Fruit fly (Drosophila melanogaster) whole organism, embryonic: ENCODE results near the gene pkaap.

Experiments used
- Blimp-1 ChIP-seq: fragments of 200-800 bp; sonication (Bioruptor generic); optimal IDR thresholded peaks from 3 replicates; lab custom pipeline; 2018; ENCODE audit warnings: missing biosample characterization, missing genetic modification characterization, mild to moderate bottlenecking, moderate library complexity, missing genetic modification reagents
- CG10274 ChIP-seq: fragments of 200-800 bp; sonication (Bioruptor generic); optimal IDR thresholded peaks from 3 replicates; lab custom pipeline; 2017; ENCODE audit warnings: missing biosample characterization, mild to moderate bottlenecking, missing genetic modification characterization
- CG12769 ChIP-seq: fragments of 200-800 bp; sonication (Bioruptor generic); optimal IDR thresholded peaks from 2 replicates; lab custom pipeline; 2019; ENCODE audit warnings: missing biosample characterization, mild to moderate bottlenecking, missing genetic modification characterization, moderate library complexity
- CG13296 ChIP-seq: fragments of 200-800 bp; sonication (Bioruptor generic); optimal IDR thresholded peaks from 3 replicates; lab custom pipeline; 2018; ENCODE audit warnings: missing biosample characterization, mild to moderate bottlenecking, missing genetic modification characterization
- CG13775 ChIP-seq: fragments of 200-800 bp; sonication (Bioruptor generic); optimal IDR thresholded peaks from 3 replicates; lab custom pipeline; 2017; ENCODE audit warnings: missing biosample characterization, mild to moderate bottlenecking, missing genetic modification characterization
- CG14667 ChIP-seq: fragments of 200-800 bp; sonication (Bioruptor generic); IDR thresholded peaks from 2 replicates; pipeline ENCODE4 v1.3.6; 2022; ENCODE audit warnings: missing biosample characterization, missing genetic modification characterization
- CG17802 ChIP-seq: fragments of 200-800 bp; sonication (Bioruptor generic); optimal IDR thresholded peaks from 2 replicates; lab custom pipeline; 2018; ENCODE audit warnings: missing biosample characterization, mild to moderate bottlenecking, missing genetic modification characterization, moderate library complexity
- CG17829 ChIP-seq: fragments of 200-800 bp; optimal IDR thresholded peaks from 2 replicates; lab custom pipeline; 2019; ENCODE audit warnings: missing biosample characterization, mild to moderate bottlenecking, missing genetic modification characterization, moderate library complexity
- CG6254 ChIP-seq: fragments of 200-800 bp; sonication (Bioruptor generic); optimal IDR thresholded peaks from 3 replicates; lab custom pipeline; 2017; ENCODE audit warnings: mild to moderate bottlenecking, missing biosample characterization, missing genetic modification reagents, missing genetic modification characterization
- CG7271 ChIP-seq: fragments of 200-800 bp; sonication (Bioruptor generic); optimal IDR thresholded peaks from 2 replicates; lab custom pipeline; 2018; ENCODE audit warnings: missing biosample characterization, mild to moderate bottlenecking, missing genetic modification characterization, moderate library complexity
- CG9727 ChIP-seq: fragments of 200-800 bp; sonication (Bioruptor generic); optimal IDR thresholded peaks from 3 replicates; lab custom pipeline; 2017; ENCODE audit warnings: missing biosample characterization, mild to moderate bottlenecking, missing genetic modification characterization
- CG9797 ChIP-seq: fragments of 200-800 bp; sonication (Bioruptor generic); optimal IDR thresholded peaks from 3 replicates; lab custom pipeline; 2018; ENCODE audit warnings: missing biosample characterization, mild to moderate bottlenecking, missing genetic modification characterization
- CrebB ChIP-seq: fragments of 200-800 bp; sonication (Bioruptor generic); optimal IDR thresholded peaks from 3 replicates; lab custom pipeline; 2018; ENCODE audit warnings: missing biosample characterization, mild to moderate bottlenecking, missing genetic modification characterization
- Dad ChIP-seq: fragments of 200-800 bp; sonication (Bioruptor generic); optimal IDR thresholded peaks from 3 replicates; lab custom pipeline; 2016; ENCODE audit warnings: missing biosample characterization, missing genetic modification characterization
- Deaf1 ChIP-seq: fragments of 200-800 bp; optimal IDR thresholded peaks from 3 replicates; lab custom pipeline; 2019; ENCODE audit warnings: missing biosample characterization, mild to moderate bottlenecking, missing genetic modification characterization, moderate library complexity
- Dp ChIP-seq: fragments of 200-800 bp; sonication (Bioruptor generic); optimal IDR thresholded peaks from 2 replicates; lab custom pipeline; 2018; ENCODE audit warnings: missing biosample characterization, mild to moderate bottlenecking, missing genetic modification characterization, moderate library complexity
- Hmr ChIP-seq: fragments of 200-800 bp; sonication (Bioruptor generic); optimal IDR thresholded peaks from 3 replicates; lab custom pipeline; 2017; ENCODE audit warnings: mild to moderate bottlenecking, missing biosample characterization, missing genetic modification reagents, missing genetic modification characterization
- Kr ChIP-seq: fragments of 200-800 bp; sonication (Bioruptor generic); optimal IDR thresholded peaks from 2 replicates; lab custom pipeline; 2017; ENCODE audit warnings: missing biosample characterization, mild to moderate bottlenecking, missing genetic modification characterization
- Oli ChIP-seq: fragments of 200-800 bp; sonication (Bioruptor generic); optimal IDR thresholded peaks from 2 replicates; lab custom pipeline; 2018; ENCODE audit warnings: missing biosample characterization, mild to moderate bottlenecking, missing genetic modification characterization, moderate library complexity
- Pdp1 ChIP-seq, 2 experiments: fragments of 200-800 bp; sonication (Bioruptor generic); optimal IDR thresholded peaks; 3 replicates each; lab custom pipeline; 2016; ENCODE audit warnings: missing biosample characterization in 2 of 2, missing genetic modification characterization in 2 of 2, mild to moderate bottlenecking in 1 of 2, moderate library complexity in 1 of 2
- Sox100B ChIP-seq: fragments of 200-800 bp; sonication (Bioruptor generic); optimal IDR thresholded peaks from 3 replicates; lab custom pipeline; 2018; ENCODE audit warnings: missing biosample characterization, mild to moderate bottlenecking, missing genetic modification characterization
- Xbp1 ChIP-seq: fragments of 200-800 bp; sonication (Bioruptor generic); optimal IDR thresholded peaks from 3 replicates; lab custom pipeline; 2016; ENCODE audit warnings: missing biosample characterization, mild to moderate bottlenecking, missing genetic modification characterization
- Xrp1 ChIP-seq: fragments of 200-800 bp; sonication (Bioruptor generic); IDR thresholded peaks from 2 replicates; pipeline ENCODE4 v1.3.6; 2022; ENCODE audit warnings: missing biosample characterization, missing genetic modification characterization
- ab ChIP-seq: fragments of 200-800 bp; sonication (Bioruptor generic); optimal IDR thresholded peaks from 2 replicates; lab custom pipeline; 2016; ENCODE audit warnings: missing biosample characterization, missing genetic modification characterization
- abd-A ChIP-seq: fragments of 200-800 bp; sonication (Bioruptor generic); optimal IDR thresholded peaks from 3 replicates; lab custom pipeline; 2019; ENCODE audit warnings: missing biosample characterization, mild to moderate bottlenecking, missing genetic modification characterization, moderate library complexity
- btn ChIP-seq: fragments of 200-800 bp; sonication (Bioruptor generic); optimal IDR thresholded peaks from 2 replicates; lab custom pipeline; 2016; ENCODE audit warnings: missing biosample characterization, missing genetic modification characterization
- cg ChIP-seq: fragments of 200-800 bp; sonication (Bioruptor generic); optimal IDR thresholded peaks from 3 replicates; lab custom pipeline; 2019; ENCODE audit warnings: missing biosample characterization, mild to moderate bottlenecking, missing genetic modification characterization, moderate library complexity
- chn ChIP-seq: fragments of 200-800 bp; sonication (Bioruptor generic); optimal IDR thresholded peaks from 2 replicates; lab custom pipeline; 2016; ENCODE audit warnings: missing biosample characterization, missing genetic modification characterization
- crp ChIP-seq, 2 experiments: fragments of 200-800 bp; sonication (Bioruptor generic); optimal IDR thresholded peaks; 2 replicates in 1 of 2; 3 replicates in 1 of 2; lab custom pipeline; 2017; ENCODE audit warnings: missing biosample characterization in 2 of 2, missing genetic modification characterization in 2 of 2, mild to moderate bottlenecking in 1 of 2, moderate library complexity in 1 of 2
- cwo ChIP-seq: fragments of 200-800 bp; sonication (Bioruptor generic); optimal IDR thresholded peaks from 3 replicates; lab custom pipeline; 2017; ENCODE audit warnings: missing biosample characterization, missing genetic modification characterization, mild to moderate bottlenecking, moderate library complexity, missing genetic modification reagents
- danr ChIP-seq: fragments of 200-800 bp; sonication (Bioruptor generic); IDR thresholded peaks from 2 replicates; pipeline ENCODE4 v1.3.6; 2022; ENCODE audit warnings: missing biosample characterization, missing genetic modification characterization
- dmrt99B ChIP-seq: fragments of 200-800 bp; sonication (Bioruptor generic); optimal IDR thresholded peaks from 2 replicates; lab custom pipeline; 2018; ENCODE audit warnings: missing biosample characterization, mild to moderate bottlenecking, missing genetic modification characterization, moderate library complexity
- fd64A ChIP-seq: fragments of 200-800 bp; sonication (Bioruptor generic); optimal IDR thresholded peaks from 3 replicates; lab custom pipeline; 2018; ENCODE audit warnings: missing biosample characterization, mild to moderate bottlenecking, missing genetic modification characterization
- gcm2 ChIP-seq: fragments of 200-800 bp; sonication (Bioruptor generic); optimal IDR thresholded peaks from 2 replicates; lab custom pipeline; 2016; ENCODE audit warnings: missing biosample characterization, missing genetic modification characterization
- lab ChIP-seq: fragments of 200-800 bp; sonication (Bioruptor generic); optimal IDR thresholded peaks from 3 replicates; lab custom pipeline; 2017; ENCODE audit warnings: missing biosample characterization, missing genetic modification characterization, mild to moderate bottlenecking, moderate library complexity, missing genetic modification reagents
- lbe ChIP-seq: fragments of 200-800 bp; sonication (Bioruptor generic); optimal IDR thresholded peaks from 2 replicates; lab custom pipeline; 2016; ENCODE audit warnings: missing biosample characterization, mild to moderate bottlenecking, missing genetic modification characterization
- lilli ChIP-seq: fragments of 200-800 bp; sonication (Bioruptor generic); optimal IDR thresholded peaks from 3 replicates; lab custom pipeline; 2016; ENCODE audit warnings: missing biosample characterization, missing genetic modification characterization
- lmd ChIP-seq: fragments of 200-800 bp; sonication (Bioruptor generic); IDR thresholded peaks from 2 replicates; pipeline ENCODE4 v1.3.6; 2022; ENCODE audit warnings: missing biosample characterization, missing genetic modification characterization
- odd ChIP-seq: fragments of 200-800 bp; sonication (Bioruptor generic); optimal IDR thresholded peaks from 2 replicates; lab custom pipeline; 2017; ENCODE audit warnings: missing biosample characterization, mild to moderate bottlenecking, missing genetic modification characterization
- org-1 ChIP-seq: fragments of 200-800 bp; sonication (Bioruptor generic); optimal IDR thresholded peaks from 2 replicates; lab custom pipeline; 2017; ENCODE audit warnings: missing biosample characterization, missing genetic modification characterization
- repo ChIP-seq: fragments of 200-800 bp; sonication (Bioruptor generic); optimal IDR thresholded peaks from 2 replicates; lab custom pipeline; 2016; ENCODE audit warnings: missing biosample characterization, missing genetic modification characterization
- scrt ChIP-seq: fragments of 200-800 bp; sonication (Bioruptor generic); optimal IDR thresholded peaks from 2 replicates; lab custom pipeline; 2018; ENCODE audit warnings: missing biosample characterization, mild to moderate bottlenecking, missing genetic modification characterization, moderate library complexity
- sim ChIP-seq: fragments of 200-800 bp; sonication (Bioruptor generic); IDR thresholded peaks from 2 replicates; pipeline ENCODE4 v1.3.6; 2022; ENCODE audit warnings: missing biosample characterization, missing genetic modification characterization
- sug ChIP-seq: fragments of 200-800 bp; optimal IDR thresholded peaks from 2 replicates; lab custom pipeline; 2019; ENCODE audit warnings: missing biosample characterization, mild to moderate bottlenecking, missing genetic modification characterization, moderate library complexity
- trem ChIP-seq: fragments of 200-800 bp; optimal IDR thresholded peaks from 3 replicates; lab custom pipeline; 2019; ENCODE audit warnings: missing biosample characterization, mild to moderate bottlenecking, missing genetic modification characterization, moderate library complexity
- unc-4 ChIP-seq: fragments of 200-800 bp; sonication (Bioruptor generic); IDR thresholded peaks from 2 replicates; pipeline ENCODE4 v1.3.6; 2022; ENCODE audit warnings: missing biosample characterization, missing genetic modification characterization; ENCODE audit not compliant: partially characterized antibody
- vvl ChIP-seq: fragments of 200-800 bp; sonication (Bioruptor generic); IDR thresholded peaks from 2 replicates; pipeline ENCODE4 v1.3.6; 2022; ENCODE audit warnings: missing biosample characterization, missing genetic modification characterization

Gene pkaap

dm6 chr2L:16269232-16270134 lies 18.6 kb upstream of the pkaap start (continued):
- TF ChIP-seq CG6254 (GFP tag; lab: Kevin White, UChicago): peak; percentile 82
- TF ChIP-seq Sox100B: peak; percentile 81
- TF ChIP-seq CG9797 (GFP tag; lab: Kevin White, UChicago): peak; percentile 26
- peak; percentile 94 for TF ChIP-seq CrebB (tag; lab: Kevin White, UChicago)
- TF ChIP-seq CG17802 (tag; lab: Kevin White, UChicago): no peak
- TF ChIP-seq cwo (GFP tag; lab: Kevin White, UChicago): peak; percentile 73
- TF ChIP-seq CG13775 (GFP tag; lab: Kevin White, UChicago): peak; percentile 53
- peak; percentile 67 for TF ChIP-seq cg (GFP tag; lab: Kevin White, UChicago)
- peak; percentile 12 for TF ChIP-seq Kr (GFP tag; lab: Kevin White, UChicago)
- peak in 1 of 2 experiments; percentile 99 for TF ChIP-seq Pdp1 (GFP tag; optimal IDR thresholded peaks at IDR 0.05; lab: Kevin White, UChicago)
- no peak for TF ChIP-seq vvl (GFP tag; lab: Robert Waterston, UW)
- peak; percentile 94 for TF ChIP-seq scrt (GFP tag; lab: Kevin White, UChicago)
- TF ChIP-seq Dp (GFP tag; lab: Kevin White, UChicago): peak; percentile 24
- no peak for TF ChIP-seq Xrp1 (GFP tag; lab: Robert Waterston, UW)
- peak; percentile 98 for TF ChIP-seq CG12769
- peak; percentile 73 for TF ChIP-seq Deaf1 (tag; lab: Kevin White, UChicago)
- TF ChIP-seq repo (GFP tag; lab: Kevin White, UChicago): peak; percentile 21
- peak; percentile 5 for TF ChIP-seq Blimp-1 (GFP tag; lab: Kevin White, UChicago)
- TF ChIP-seq CG10274 (GFP tag; lab: Kevin White, UChicago): peak; percentile 68
- TF ChIP-seq Dad (GFP tag; lab: Kevin White, UChicago): peak; percentile 36
- peak; percentile 11 to 89 for TF ChIP-seq crp (GFP tag; optimal IDR thresholded peaks at IDR 0.05; lab: Kevin White, UChicago)
- peak; percentile 28 for TF ChIP-seq chn (GFP tag; lab: Kevin White, UChicago)
- TF ChIP-seq odd (GFP tag; lab: Kevin White, UChicago): peak; percentile 93
- peak; percentile 72 for TF ChIP-seq CG9727 (GFP tag; lab: Kevin White, UChicago)
- TF ChIP-seq CG17829: peak; percentile 24
- TF ChIP-seq dmrt99B (tag; lab: Kevin White, UChicago): peak; percentile 60
- TF ChIP-seq btn: peak; percentile 48
- peak; percentile 90 for TF ChIP-seq fd64A
- TF ChIP-seq CG14667 (GFP tag; lab: Robert Waterston, UW): no peak
- no peak for TF ChIP-seq unc-4 (GFP tag; lab: Robert Waterston, UW)
- TF ChIP-seq Oli (tag; lab: Kevin White, UChicago): peak; percentile 0
- TF ChIP-seq gcm2: peak; percentile 16
- TF ChIP-seq abd-A: peak; percentile 94
- peak; percentile 18 for TF ChIP-seq trem (tag; lab: Kevin White, UChicago)
- peak; percentile 92 for TF ChIP-seq Hmr
- TF ChIP-seq danr: no peak
- TF ChIP-seq CG13296 (GFP tag; lab: Kevin White, UChicago): peak; percentile 96
- peak; percentile 64 for TF ChIP-seq org-1
- TF ChIP-seq lilli (GFP tag; lab: Kevin White, UChicago): peak; percentile 23
- peak; percentile 22 for TF ChIP-seq ab (GFP tag; lab: Kevin White, UChicago)
- no peak for TF ChIP-seq lmd (GFP tag; lab: Robert Waterston, UW)
- TF ChIP-seq lab (GFP tag; lab: Kevin White, UChicago): peak; percentile 96
- TF ChIP-seq CG7271 (tag; lab: Kevin White, UChicago): peak; percentile 43
- TF ChIP-seq lbe (GFP tag; lab: Kevin White, UChicago): peak; percentile 85
- TF ChIP-seq Xbp1: no peak
- no peak for TF ChIP-seq sim (GFP tag; lab: Robert Waterston, UW)
- TF ChIP-seq sug (tag; lab: Kevin White, UChicago): peak; percentile 78
